Fruit fly (Drosophila melanogaster): ENCODE measurements around the gene CG13070.

dm6 chr3L:16279171-16279570, 16.0 kb downstream of the CG13070 start, which contains the start of gene CG13050:
- TF ChIP-seq CTCF (optimal IDR thresholded peaks at IDR 0.05) (no peak), CG8478 (optimal IDR thresholded peaks at IDR 0.05) (no peak)

Measured in S2 (cell line).